Worm (Caenorhabditis elegans) whole organism, L4 larva: ENCODE results near the gene C18D11.10.

Experiments used
- D1046.2 ChIP-seq: fragments of 200-800 bp; sonication (Bioruptor generic); IDR thresholded peaks from 2 replicates; pipeline ENCODE4 v1.3.6; 2022; ENCODE audit warnings: missing genetic modification characterization, missing compliant biosample characterization
- T26A8.4 ChIP-seq: fragments of 200-800 bp; sonication (Bioruptor generic); IDR thresholded peaks from 2 replicates; pipeline ENCODE4 v1.3.6; 2022; ENCODE audit warnings: missing genetic modification characterization, missing compliant biosample characterization
- Y48G9A.11 ChIP-seq: fragments of 200-800 bp; sonication (Bioruptor generic); IDR thresholded peaks from 2 replicates; pipeline ENCODE4 v1.3.6; 2022; ENCODE audit warnings: missing genetic modification reagents, missing genetic modification characterization, missing compliant biosample characterization
- Y75B8A.6 ChIP-seq: fragments of 200-800 bp; sonication (Bioruptor generic); IDR thresholded peaks from 2 replicates; pipeline ENCODE4 v1.3.6; 2022; ENCODE audit warnings: missing genetic modification reagents, missing genetic modification characterization, missing compliant biosample characterization
- ZK337.2 ChIP-seq: fragments of 200-800 bp; sonication (Bioruptor generic); IDR thresholded peaks from 2 replicates; pipeline ENCODE4 v1.3.6; 2022; ENCODE audit warnings: missing genetic modification reagents, missing genetic modification characterization, missing compliant biosample characterization
- aha-1 ChIP-seq: fragments of 150-350 bp; peaks from one replicate; lab custom pipeline; 2014; ENCODE audit warnings: missing biosample characterization, missing genetic modification characterization
- aly-2 ChIP-seq: sonication (generic microtip); optimal IDR thresholded peaks from 2 replicates; lab custom pipeline; 2018; ENCODE audit warnings: missing biosample characterization, missing genetic modification characterization
- ceh-32 ChIP-seq: sonication (generic microtip); optimal IDR thresholded peaks from 2 replicates; lab custom pipeline; 2016; ENCODE audit warnings: mild to moderate bottlenecking, missing genetic modification characterization, missing compliant biosample characterization; ENCODE audit not compliant: poor library complexity
- ceh-44 ChIP-seq: fragments of 200-800 bp; sonication (Bioruptor generic); IDR thresholded peaks from 2 replicates; pipeline ENCODE4 v1.3.6; 2022; ENCODE audit warnings: missing genetic modification reagents, missing genetic modification characterization, missing compliant biosample characterization
- ceh-62 ChIP-seq: sonication (generic microtip); optimal IDR thresholded peaks from 2 replicates; lab custom pipeline; 2017; ENCODE audit warnings: missing biosample characterization, missing genetic modification characterization
- cey-2 ChIP-seq: sonication (generic microtip); optimal IDR thresholded peaks from 3 replicates; lab custom pipeline; 2017; ENCODE audit warnings: missing genetic modification characterization, mild to moderate bottlenecking, missing compliant biosample characterization, antibody characterized with exemption, borderline replicate concordance; ENCODE audit not compliant: insufficient read depth
- ctbp-1 ChIP-seq: fragments of 200-800 bp; sonication (Bioruptor generic); IDR thresholded peaks from 2 replicates; pipeline ENCODE4 v1.3.6; 2022; ENCODE audit warnings: missing genetic modification reagents, missing genetic modification characterization, missing compliant biosample characterization
- daf-16 ChIP-seq, 3 experiments: sonication (generic microtip); optimal IDR thresholded peaks; 2 replicates each; lab custom pipeline; 2016 to 2017; ENCODE audit warnings: missing genetic modification characterization in 3 of 3, missing genetic modification reagents in 3 of 3, mild to moderate bottlenecking in 2 of 3, missing compliant biosample characterization in 2 of 3, missing biosample characterization in 1 of 3, moderate library complexity in 1 of 3
- daf-19 ChIP-seq: fragments of 200-800 bp; sonication (Bioruptor generic); conservative IDR thresholded peaks from 2 replicates; pipeline ENCODE4 v1.3.6; 2022; ENCODE audit warnings: missing genetic modification characterization, missing compliant biosample characterization
- dmd-6 ChIP-seq: fragments of 200-800 bp; sonication (Bioruptor generic); IDR thresholded peaks from 2 replicates; pipeline ENCODE4 v1.3.6; 2022; ENCODE audit warnings: missing genetic modification reagents, missing genetic modification characterization, missing compliant biosample characterization
- dmd-8 ChIP-seq: fragments of 200-800 bp; sonication (Bioruptor generic); IDR thresholded peaks from 2 replicates; pipeline ENCODE4 v1.3.6; 2022; ENCODE audit warnings: missing genetic modification characterization, missing compliant biosample characterization
- dmd-9 ChIP-seq: fragments of 200-800 bp; sonication (Bioruptor generic); IDR thresholded peaks from 2 replicates; pipeline ENCODE4 v1.3.6; 2022; ENCODE audit warnings: missing genetic modification reagents, missing genetic modification characterization, missing compliant biosample characterization
- dpl-1 ChIP-seq: fragments of 150-350 bp; optimal IDR thresholded peaks from 2 replicates; lab custom pipeline; 2014; ENCODE audit warnings: missing biosample characterization, missing genetic modification reagents, missing genetic modification characterization
- fos-1 ChIP-seq: fragments of 150-350 bp; optimal IDR thresholded peaks from 2 replicates; lab custom pipeline; 2014; ENCODE audit warnings: missing biosample characterization, missing genetic modification characterization
- gei-8 ChIP-seq: fragments of 200-800 bp; sonication (Bioruptor generic); optimal IDR thresholded peaks from 2 replicates; lab custom pipeline; 2018; ENCODE audit warnings: mild to moderate bottlenecking, missing genetic modification characterization, missing compliant biosample characterization
- hlh-30 ChIP-seq: sonication (generic microtip); optimal IDR thresholded peaks from 2 replicates; lab custom pipeline; 2017; ENCODE audit warnings: antibody characterized with exemption, mild to moderate bottlenecking, missing genetic modification characterization, missing compliant biosample characterization; ENCODE audit not compliant: insufficient read depth
- lin-1 ChIP-seq: fragments of 200-800 bp; sonication (Bioruptor generic); IDR thresholded peaks from 2 replicates; pipeline ENCODE4 v1.3.6; 2022; ENCODE audit warnings: missing genetic modification reagents, missing genetic modification characterization, missing compliant biosample characterization
- lin-39 ChIP-seq: fragments of 150-350 bp; optimal IDR thresholded peaks from 2 replicates; lab custom pipeline; 2014; ENCODE audit warnings: missing biosample characterization, missing genetic modification reagents, missing genetic modification characterization
- lsy-2 ChIP-seq, 2 experiments: fragments of 150-350 bp in 1 of 2; sonication (generic microtip) in 1 of 2; optimal IDR thresholded peaks; 2 replicates each; lab custom pipeline; 2014 to 2017; ENCODE audit warnings: missing biosample characterization in 2 of 2, missing genetic modification characterization in 2 of 2
- mdl-1 ChIP-seq, 2 experiments: fragments of 150-350 bp in 1 of 2; sonication (generic microtip) in 1 of 2; optimal IDR thresholded peaks; 2 replicates each; lab custom pipeline; 2014 to 2017; ENCODE audit warnings: missing biosample characterization in 2 of 2, missing genetic modification characterization in 2 of 2
- mep-1 ChIP-seq: fragments of 150-350 bp; sonication (generic microtip); optimal IDR thresholded peaks from 3 replicates; lab custom pipeline; 2014; ENCODE audit warnings: missing biosample characterization, missing genetic modification characterization
- mxl-3 ChIP-seq: fragments of 200-800 bp; sonication (Bioruptor generic); optimal IDR thresholded peaks from 2 replicates; lab custom pipeline; 2018; ENCODE audit warnings: mild to moderate bottlenecking, missing genetic modification characterization, missing compliant biosample characterization
- nhr-10 ChIP-seq: fragments of 150-350 bp; optimal IDR thresholded peaks from 2 replicates; lab custom pipeline; 2014; ENCODE audit warnings: missing biosample characterization, missing genetic modification characterization
- nhr-111 ChIP-seq: fragments of 200-800 bp; sonication (Bioruptor generic); optimal IDR thresholded peaks from 2 replicates; lab custom pipeline; 2018; ENCODE audit warnings: mild to moderate bottlenecking, missing genetic modification characterization, missing compliant biosample characterization
- nhr-25 ChIP-seq: sonication (generic microtip); optimal IDR thresholded peaks from 2 replicates; lab custom pipeline; 2017; ENCODE audit warnings: missing genetic modification characterization, mild to moderate bottlenecking, missing compliant biosample characterization, antibody characterized with exemption, moderate library complexity, borderline replicate concordance; ENCODE audit not compliant: insufficient read depth
- nhr-28 ChIP-seq: fragments of 150-350 bp; optimal IDR thresholded peaks from 2 replicates; lab custom pipeline; 2014; ENCODE audit warnings: missing biosample characterization, missing genetic modification characterization
- nhr-41 ChIP-seq: fragments of 200-800 bp; sonication (Bioruptor generic); IDR thresholded peaks from 2 replicates; pipeline ENCODE4 v1.3.6; 2022; ENCODE audit warnings: missing genetic modification reagents, missing genetic modification characterization, missing compliant biosample characterization
- nhr-76 ChIP-seq: fragments of 150-350 bp; optimal IDR thresholded peaks from 2 replicates; lab custom pipeline; 2014; ENCODE audit warnings: missing biosample characterization, missing genetic modification characterization
- pha-4 ChIP-seq, 2 experiments: fragments of 150-350 bp in 1 of 2; fragments of 200-800 bp in 1 of 2; sonication (Bioruptor generic) in 1 of 2; IDR thresholded peaks in 1 of 2; optimal IDR thresholded peaks in 1 of 2; 2 replicates each; pipeline versions ENCODE4 v1.3.6 to Lab custom; 2014 to 2022; ENCODE audit warnings: missing genetic modification characterization in 2 of 2, missing genetic modification reagents in 2 of 2, missing biosample characterization in 1 of 2, missing compliant biosample characterization in 1 of 2
- php-3 ChIP-seq: fragments of 200-800 bp; sonication (Bioruptor generic); IDR thresholded peaks from 2 replicates; pipeline ENCODE4 v1.3.6; 2022; ENCODE audit warnings: missing genetic modification reagents, missing genetic modification characterization, missing compliant biosample characterization
- pqm-1 ChIP-seq: sonication (generic microtip); optimal IDR thresholded peaks from 2 replicates; lab custom pipeline; 2017; ENCODE audit warnings: missing biosample characterization, missing genetic modification characterization
- set-16 ChIP-seq: fragments of 200-800 bp; sonication (Bioruptor generic); IDR thresholded peaks from 2 replicates; pipeline ENCODE4 v1.3.6; 2022; ENCODE audit warnings: missing genetic modification reagents, missing genetic modification characterization, missing compliant biosample characterization
- snpc-4 ChIP-seq: fragments of 150-350 bp; optimal IDR thresholded peaks from 2 replicates; lab custom pipeline; 2014; ENCODE audit warnings: missing biosample characterization, missing genetic modification characterization
- spr-3 ChIP-seq: fragments of 200-800 bp; sonication (Bioruptor generic); optimal IDR thresholded peaks from 2 replicates; lab custom pipeline; 2018; ENCODE audit warnings: mild to moderate bottlenecking, missing genetic modification characterization, missing compliant biosample characterization
- unc-130 ChIP-seq: sonication (generic microtip); optimal IDR thresholded peaks from 2 replicates; lab custom pipeline; 2016; ENCODE audit warnings: missing genetic modification reagents, missing genetic modification characterization, missing compliant biosample characterization
- zag-1 ChIP-seq: fragments of 150-350 bp; optimal IDR thresholded peaks from 2 replicates; lab custom pipeline; 2014; ENCODE audit warnings: missing biosample characterization, missing genetic modification characterization
- ztf-11 ChIP-seq: fragments of 150-350 bp; optimal IDR thresholded peaks from 2 replicates; lab custom pipeline; 2014; ENCODE audit warnings: missing biosample characterization, missing genetic modification characterization
- ztf-7 ChIP-seq: fragments of 150-350 bp; optimal IDR thresholded peaks from 2 replicates; lab custom pipeline; 2014; ENCODE audit warnings: missing biosample characterization, missing genetic modification characterization

Gene C18D11.10

DNA sequence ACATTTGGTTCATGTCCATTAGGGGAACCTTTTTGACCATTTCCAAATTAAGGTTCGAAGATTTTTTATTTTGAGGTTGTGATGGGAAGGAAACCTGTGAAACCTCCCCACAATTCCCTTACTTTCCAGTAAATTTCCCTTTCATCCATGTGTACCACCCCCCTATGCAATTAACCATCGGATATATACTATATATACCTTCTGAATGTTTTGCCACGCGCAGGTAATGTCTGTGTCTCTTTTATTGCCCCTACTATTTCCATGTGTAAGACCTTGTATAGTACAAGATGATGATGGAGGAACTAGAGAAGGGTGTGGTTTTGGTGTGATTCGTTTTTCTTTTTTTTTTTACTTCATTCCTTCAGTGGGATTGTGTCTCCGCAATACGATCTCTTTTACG, 7.1 kb downstream of the C18D11.10 start:
- TF ChIP-seq nhr-28 (tag; lab: Kevin White, UChicago) (peak; percentile 17), Y75B8A.6 (GFP tag; lab: Robert Waterston, UW) (no peak), lin-39 (tag; lab: Kevin White, UChicago) (no peak), nhr-25 (peak; percentile 78), lin-1 (GFP tag; lab: Robert Waterston, UW) (no peak)

DNA sequence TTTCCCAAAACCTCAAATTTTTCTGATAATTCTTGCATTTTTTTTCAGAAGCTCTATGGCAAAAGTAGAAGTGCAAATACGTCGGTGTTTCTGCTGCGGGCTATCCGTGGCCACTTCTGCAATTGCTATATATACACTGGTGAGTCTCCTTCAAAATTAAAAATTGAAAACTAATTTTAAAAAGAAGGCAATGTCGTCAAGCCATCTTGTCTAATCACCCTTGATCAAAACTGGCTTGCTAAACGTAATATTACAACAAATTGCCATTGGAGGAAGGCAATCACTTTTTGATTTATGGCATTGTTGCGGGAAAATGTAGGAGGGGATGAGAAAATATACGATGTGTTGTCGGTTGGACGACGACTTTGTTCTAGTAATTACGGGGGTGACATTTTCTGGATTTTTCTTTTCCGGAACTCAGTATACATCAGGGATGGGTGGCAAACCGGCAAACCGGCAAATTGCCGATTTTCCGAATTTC, 9.0 kb downstream of the C18D11.10 start, which contains the start of gene C18D11.1:
Gene C18D11.1, plus strand, starts transcription at position 51 of the 481 bp plus-strand sequence.
- no peak for TF ChIP-seq ztf-11 (tag; lab: Kevin White, UChicago)
- TF ChIP-seq gei-8 (GFP tag; lab: Kevin White, UChicago): no peak
- TF ChIP-seq lsy-2 (tag; optimal IDR thresholded peaks at IDR 0.05; lab: Kevin White, UChicago): no peak
- TF ChIP-seq dpl-1 (GFP tag; lab: Kevin White, UChicago): no peak
- TF ChIP-seq Y48G9A.11 (GFP tag; lab: Robert Waterston, UW): no peak
- TF ChIP-seq, all 104 proteins: peak for 0

DNA sequence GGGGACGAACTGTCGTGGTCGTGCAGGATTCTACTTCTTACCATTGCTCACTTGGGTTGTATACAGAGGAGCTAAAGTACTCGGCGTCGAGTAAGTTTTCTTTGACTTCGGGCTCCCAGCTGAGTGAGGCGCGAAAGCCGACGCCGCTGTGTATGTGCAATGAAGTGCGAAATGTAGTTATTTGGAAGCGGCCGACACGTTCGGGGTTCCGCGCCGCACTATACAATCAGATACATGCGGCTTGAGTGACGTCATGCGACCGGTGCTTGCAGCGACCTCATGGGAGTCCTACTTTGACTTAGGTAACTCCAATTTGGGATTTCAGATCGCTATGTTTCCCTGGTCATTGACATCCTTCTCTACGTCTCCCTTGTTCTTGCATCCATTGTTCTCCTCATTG, 10.3 kb downstream of the C18D11.10 start:
- TF ChIP-seq set-16 (0 out of 2 replicates have a peak, but pooled peaks have one; percentile 4), daf-16 (GFP tag; optimal IDR thresholded peaks at IDR 0.05; lab: Kevin White, UChicago) (no peak), daf-16 (tag; optimal IDR thresholded peaks at IDR 0.05; lab: Kevin White, UChicago) (peak; percentile 3), ZK337.2 (no peak), snpc-4 (peak; percentile 26)

DNA sequence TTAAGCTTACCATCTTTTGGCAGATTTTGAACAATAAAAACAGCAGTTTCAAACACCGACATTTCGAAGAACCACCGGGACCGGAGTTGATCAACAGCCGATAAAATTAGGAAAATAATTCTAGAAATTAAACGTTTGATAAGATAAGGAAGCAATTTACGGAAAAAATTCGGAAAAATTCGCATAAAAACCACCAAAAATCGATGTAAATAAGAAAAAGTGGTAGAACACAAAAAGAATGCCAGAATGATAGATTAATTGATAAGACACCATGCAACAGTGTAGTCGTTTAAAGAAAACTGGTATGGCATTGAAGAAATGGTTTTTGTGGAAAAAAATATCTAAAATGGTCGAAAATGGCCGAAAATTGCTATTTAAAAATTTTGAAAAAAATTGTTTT, 14.9 kb downstream of the C18D11.10 start, which contains the start of gene maa-1:
Gene maa-1, minus strand, starts transcription at position 120 of the 400 bp plus-strand sequence.
- TF ChIP-seq D1046.2: no peak
- TF ChIP-seq mep-1 (tag; lab: Kevin White, UChicago): no peak
- no peak for TF ChIP-seq cey-2
- no peak for TF ChIP-seq aha-1 (tag; lab: Kevin White, UChicago)
- no peak for TF ChIP-seq dmd-8 (GFP tag; lab: Robert Waterston, UW)
- TF ChIP-seq T26A8.4 (GFP tag; lab: Robert Waterston, UW): no peak
- peak in 1 of 2 experiments; percentile 8 for TF ChIP-seq lsy-2 (tag; optimal IDR thresholded peaks at IDR 0.05; lab: Kevin White, UChicago)
- no peak for TF ChIP-seq nhr-25
- no peak for TF ChIP-seq ztf-7 (tag; lab: Kevin White, UChicago)
- no peak for TF ChIP-seq mdl-1 (tag; optimal IDR thresholded peaks at IDR 0.05; lab: Kevin White, UChicago)
- TF ChIP-seq mxl-3: no peak
- no peak for TF ChIP-seq ceh-62
- no peak for TF ChIP-seq nhr-41
- no peak for TF ChIP-seq lin-39 (tag; lab: Kevin White, UChicago)
- no peak for TF ChIP-seq spr-3 (GFP tag; lab: Kevin White, UChicago)
- TF ChIP-seq fos-1: no peak
- TF ChIP-seq snpc-4: no peak
- no peak for TF ChIP-seq nhr-111 (GFP tag; lab: Kevin White, UChicago)
- no peak; the same call in 1 of the 2 replicates for TF ChIP-seq dmd-6 (GFP tag; lab: Robert Waterston, UW)
- TF ChIP-seq daf-19 (GFP tag; lab: Robert Waterston, UW): no peak
- TF ChIP-seq zag-1: no peak
- TF ChIP-seq ZK337.2: no peak
- no peak for TF ChIP-seq hlh-30 (tag; lab: Kevin White, UChicago)
- TF ChIP-seq nhr-76 (tag; lab: Kevin White, UChicago): no peak
- no peak for TF ChIP-seq pha-4 (GFP tag; IDR thresholded peaks at IDR 0.05; lab: Robert Waterston, UW)
- no peak for TF ChIP-seq pha-4 (tag; optimal IDR thresholded peaks at IDR 0.05; lab: Kevin White, UChicago)
- peak; percentile 78 for TF ChIP-seq nhr-28 (tag; lab: Kevin White, UChicago)
- no peak for TF ChIP-seq ctbp-1
- no peak for TF ChIP-seq dmd-9 (GFP tag; lab: Robert Waterston, UW)
- no peak for TF ChIP-seq daf-16 (GFP tag; optimal IDR thresholded peaks at IDR 0.05; lab: Kevin White, UChicago)
- TF ChIP-seq daf-16 (tag; optimal IDR thresholded peaks at IDR 0.05; lab: Kevin White, UChicago): peak; percentile 97
- no peak for TF ChIP-seq ceh-44 (GFP tag; lab: Robert Waterston, UW)
- TF ChIP-seq unc-130 (GFP tag; lab: Kevin White, UChicago): no peak
- no peak for TF ChIP-seq aly-2 (tag; lab: Kevin White, UChicago)
- TF ChIP-seq lin-1 (GFP tag; lab: Robert Waterston, UW): no peak
- 0 out of 2 replicates have a peak, but pooled peaks have one; percentile 56 for TF ChIP-seq php-3 (GFP tag; lab: Robert Waterston, UW)
- TF ChIP-seq pqm-1 (tag; lab: Kevin White, UChicago): peak; percentile 39
- TF ChIP-seq ceh-32 (tag; lab: Kevin White, UChicago): no peak
- no peak for TF ChIP-seq nhr-10
